Fruit fly (Drosophila melanogaster) S2 (cell line): Measurements from ENCODE around the gene LUBEL.

ENCODE experiments used
- CG8478 ChIP-seq: fragments of >200 bp; optimal IDR thresholded peaks from 2 replicates; lab custom pipeline; 2018
- CTCF ChIP-seq, 2 experiments: fragments of >200 bp; optimal IDR thresholded peaks; 2 replicates each; lab custom pipeline; 2018

DNA sequence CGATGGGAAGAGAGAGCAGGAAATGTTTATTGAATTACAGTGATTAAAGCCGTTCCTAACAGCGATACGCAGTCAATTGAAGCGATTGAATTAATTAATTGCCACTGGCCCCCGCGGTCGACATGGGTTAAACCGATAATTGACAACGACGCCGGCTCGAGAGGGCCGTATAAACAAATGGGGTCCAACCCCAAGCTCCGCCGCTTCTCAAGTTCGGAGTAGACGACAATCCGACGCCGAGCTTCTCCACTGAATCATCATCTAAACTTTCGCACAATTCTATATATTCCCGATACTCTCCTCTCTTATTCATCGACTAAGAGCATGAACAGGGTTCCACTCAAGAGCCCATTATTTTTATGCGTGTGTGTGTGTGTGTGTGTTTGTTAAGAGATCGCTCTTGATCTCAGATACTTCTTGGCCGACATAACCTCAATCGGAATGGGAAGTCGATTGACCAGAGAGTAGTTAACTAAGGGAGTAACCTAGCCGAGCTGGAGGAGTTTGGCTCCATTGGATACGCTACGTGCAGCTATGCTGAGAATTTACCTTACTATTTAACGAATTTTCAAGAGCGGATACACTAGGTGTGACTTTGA, 19.4 kb upstream of the LUBEL start:
- TF ChIP-seq CTCF (optimal IDR thresholded peaks at IDR 0.05; lab: Kevin White, UChicago) (no peak), CG8478 (no peak)
